Fruit fly (Drosophila melanogaster): Measurements from ENCODE around the gene heca.

The heca gene

dm6 chr3R:30294603-30295002, 16.9 kb downstream of the heca start:
- TF ChIP-seq row (GFP tag; IDR thresholded peaks at IDR 0.05), result no peak
- TF ChIP-seq Ssrp (tag; optimal IDR thresholded peaks at IDR 0.05), result no peak
- TF ChIP-seq danr (GFP tag; IDR thresholded peaks at IDR 0.05), result no peak
- no peak for TF ChIP-seq B-H1 (GFP tag; IDR thresholded peaks at IDR 0.05)
- TF ChIP-seq CHES-1-like (GFP tag; optimal IDR thresholded peaks at IDR 0.05), result no peak
- peak; percentile 76 for TF ChIP-seq CTCF (GFP tag; optimal IDR thresholded peaks at IDR 0.05)
- 0 out of 3 replicates have a peak, but pooled peaks have one; percentile 10 for TF ChIP-seq sr (GFP tag; IDR thresholded peaks at IDR 0.05)
- no peak for TF ChIP-seq yki (optimal IDR thresholded peaks at IDR 0.05)
- no peak for TF ChIP-seq CG3065 (GFP tag; optimal IDR thresholded peaks at IDR 0.05)
- TF ChIP-seq CG10274 (GFP tag; optimal IDR thresholded peaks at IDR 0.05), result no peak
- TF ChIP-seq klu (GFP tag; IDR thresholded peaks at IDR 0.05), result no peak
- TF ChIP-seq CG32532 (GFP tag; IDR thresholded peaks at IDR 0.05), result 0 out of 2 replicates have a peak, but pooled peaks have one; percentile 17
- no peak for TF ChIP-seq pfk (GFP tag; optimal IDR thresholded peaks at IDR 0.05)
- no peak for TF ChIP-seq pzg (GFP tag; optimal IDR thresholded peaks at IDR 0.05)
- no peak for TF ChIP-seq CG2120 (GFP tag; optimal IDR thresholded peaks at IDR 0.05)
- no peak for TF ChIP-seq CG13775 (GFP tag; optimal IDR thresholded peaks at IDR 0.05)
- no peak for TF ChIP-seq dmrt99B (tag; optimal IDR thresholded peaks at IDR 0.05)
- TF ChIP-seq Oaz (GFP tag; IDR thresholded peaks at IDR 0.05), result no peak
- TF ChIP-seq zfh1 (GFP tag; IDR thresholded peaks at IDR 0.05), result no peak
- TF ChIP-seq CG12155 (GFP tag; optimal IDR thresholded peaks at IDR 0.05), result no peak
- no peak for TF ChIP-seq CG8359 (GFP tag; optimal IDR thresholded peaks at IDR 0.05; ENCODE audit: borderline replicate concordance)
- no peak for TF ChIP-seq ham (GFP tag; IDR thresholded peaks at IDR 0.05)
- TF ChIP-seq Tbp (GFP tag; optimal IDR thresholded peaks at IDR 0.05), result no peak
- TF ChIP-seq CG18764 (GFP tag; optimal IDR thresholded peaks at IDR 0.05), result no peak
- TF ChIP-seq CG17802 (tag; optimal IDR thresholded peaks at IDR 0.05), result no peak

dm6 chr3R:30295022-30295421, 17.3 kb downstream of the heca start:
- TF ChIP-seq hth (optimal IDR thresholded peaks at IDR 0.05), result no peak
- peak; percentile 25; the same call in 1 of the 2 replicates for TF ChIP-seq E2f2 (GFP tag; IDR thresholded peaks at IDR 0.05)
- no peak for TF ChIP-seq D19B (GFP tag; optimal IDR thresholded peaks at IDR 0.05)
- no peak for TF ChIP-seq CG34422 (GFP tag; IDR thresholded peaks at IDR 0.05)
- 0 out of 2 replicates have a peak, but pooled peaks have one; percentile 37 for TF ChIP-seq CG17328 (GFP tag; IDR thresholded peaks at IDR 0.05)
- peak; percentile 37; the same call in 1 of the 3 replicates for TF ChIP-seq so (GFP tag; IDR thresholded peaks at IDR 0.05)
- TF ChIP-seq CG5245 (GFP tag; optimal IDR thresholded peaks at IDR 0.05), result no peak
- TF ChIP-seq CG8388 (GFP tag; optimal IDR thresholded peaks at IDR 0.05), result peak; percentile 13
- no peak for TF ChIP-seq Bgb (GFP tag; IDR thresholded peaks at IDR 0.05; ENCODE audit: partially characterized antibody)
- 0 out of 2 replicates have a peak, but pooled peaks have one; percentile 13 for TF ChIP-seq ranshi (GFP tag; IDR thresholded peaks at IDR 0.05)
- TF ChIP-seq dmrt11E (tag; optimal IDR thresholded peaks at IDR 0.05), result peak; percentile 27
- TF ChIP-seq Hr51 (GFP tag; optimal IDR thresholded peaks at IDR 0.05), result peak in 1 of 2 experiments; percentile 52
- peak; percentile 29 for TF ChIP-seq CG2712 (tag; optimal IDR thresholded peaks at IDR 0.05)
- no peak for TF ChIP-seq CG11456 (GFP tag; IDR thresholded peaks at IDR 0.05)
- TF ChIP-seq CG7839 (tag; optimal IDR thresholded peaks at IDR 0.05), result peak; percentile 23
- TF ChIP-seq CG15601 (tag; optimal IDR thresholded peaks at IDR 0.05), result no peak
- TF ChIP-seq grau (tag; optimal IDR thresholded peaks at IDR 0.05), result peak; percentile 44
- peak; percentile 44 for TF ChIP-seq PHDP (tag; optimal IDR thresholded peaks at IDR 0.05)
- TF ChIP-seq CG13424 (tag; optimal IDR thresholded peaks at IDR 0.05), result peak; percentile 41
- peak in 1 of 2 experiments; percentile 36 for TF ChIP-seq bsh (GFP tag; optimal IDR thresholded peaks at IDR 0.05)
- peak; percentile 3 for TF ChIP-seq Blimp-1 (GFP tag; optimal IDR thresholded peaks at IDR 0.05)
- peak; percentile 13 for TF ChIP-seq Ssrp (tag; optimal IDR thresholded peaks at IDR 0.05)
- TF ChIP-seq CTCF (GFP tag; optimal IDR thresholded peaks at IDR 0.05), result no peak
- peak; percentile 32 for TF ChIP-seq unpg (GFP tag; optimal IDR thresholded peaks at IDR 0.05)
- TF ChIP-seq maf-S (GFP tag; optimal IDR thresholded peaks at IDR 0.05), result no peak
- TF ChIP-seq kay (GFP tag; optimal IDR thresholded peaks at IDR 0.05), result no peak
- peak; percentile 57 for TF ChIP-seq gem (tag; optimal IDR thresholded peaks at IDR 0.05)
- TF ChIP-seq CG15269 (tag; optimal IDR thresholded peaks at IDR 0.05), result peak; percentile 54
- TF ChIP-seq row (GFP tag; IDR thresholded peaks at IDR 0.05), result peak; percentile 17; the same call in 1 of the 3 replicates
- no peak for TF ChIP-seq Dip3 (GFP tag; optimal IDR thresholded peaks at IDR 0.05)
- TF ChIP-seq dmrt99B (tag; optimal IDR thresholded peaks at IDR 0.05), result peak; percentile 9
